Fruit fly (Drosophila melanogaster): Measurements from ENCODE around the gene mtSSB.

The mtSSB gene

DNA sequence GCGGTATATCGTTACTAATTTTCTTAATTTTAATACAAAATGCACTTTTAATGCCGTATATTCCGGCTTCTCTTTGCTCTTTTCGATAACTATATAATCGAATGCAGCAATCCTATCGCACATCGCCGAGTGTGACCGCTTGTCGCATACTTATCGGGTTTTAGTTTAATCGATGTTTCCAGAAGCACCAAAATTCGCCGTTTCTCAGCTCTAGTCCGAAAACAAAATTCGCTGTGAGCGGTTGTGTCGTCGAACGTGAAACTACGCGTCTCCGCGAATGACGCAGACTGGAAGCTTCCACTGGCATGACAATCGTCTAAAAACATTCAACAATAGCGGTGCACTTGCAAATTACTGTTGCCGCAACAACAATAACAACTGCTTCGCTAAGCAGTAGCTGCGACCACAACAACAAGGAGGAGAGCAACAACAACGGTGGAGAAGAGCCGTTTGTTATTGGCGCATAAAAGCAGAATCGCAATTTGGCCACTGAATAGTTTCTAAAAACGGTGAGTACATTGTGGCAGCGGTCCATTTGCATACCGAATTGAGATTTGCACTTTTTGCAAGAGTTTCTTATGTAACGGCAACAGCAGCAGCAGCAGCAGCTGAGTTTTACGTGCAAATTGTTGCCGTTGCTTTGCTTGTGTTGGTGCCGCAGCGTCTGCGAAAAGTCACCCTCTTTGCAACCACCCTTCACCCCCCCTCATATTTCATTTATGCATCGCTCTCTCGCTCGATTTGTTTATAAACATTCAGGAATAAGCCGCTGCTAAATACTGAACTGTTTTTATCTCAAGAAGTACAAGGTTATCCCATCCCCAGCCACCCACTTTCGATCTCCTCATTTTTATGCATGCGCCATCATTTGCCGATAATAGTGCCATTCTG is 18.0 kb downstream of the mtSSB start, which contains the start of gene sra (continued):
- TF ChIP-seq Doc3 (GFP tag; IDR thresholded peaks at IDR 0.05; ENCODE audit: partially characterized antibody), result peak; percentile 93
- TF ChIP-seq CG9817 (tag; optimal IDR thresholded peaks at IDR 0.05), result no peak
- no peak for TF ChIP-seq Hr3 (GFP tag; optimal IDR thresholded peaks at IDR 0.05)
- TF ChIP-seq CG13123 (GFP tag; optimal IDR thresholded peaks at IDR 0.05), result no peak
- TF ChIP-seq CG6175 (GFP tag; IDR thresholded peaks at IDR 0.05), result no peak
- TF ChIP-seq CG17802 (tag; optimal IDR thresholded peaks at IDR 0.05), result no peak
- peak; percentile 52; the same call in 1 of the 2 replicates for TF ChIP-seq CG16779 (GFP tag; IDR thresholded peaks at IDR 0.05)
- TF ChIP-seq CG4707 (GFP tag; optimal IDR thresholded peaks at IDR 0.05), result no peak
- TF ChIP-seq lab (GFP tag; optimal IDR thresholded peaks at IDR 0.05), result peak; percentile 45
- TF ChIP-seq CG14965 (GFP tag; optimal IDR thresholded peaks at IDR 0.05; ENCODE audit: borderline replicate concordance), result no peak
- TF ChIP-seq Lim3 (GFP tag; IDR thresholded peaks at IDR 0.05), result no peak
- no peak for TF ChIP-seq ftz-f1 (GFP tag; optimal IDR thresholded peaks at IDR 0.05)
- TF ChIP-seq Deaf1 (tag; optimal IDR thresholded peaks at IDR 0.05), result peak; percentile 23
- TF ChIP-seq HLH4C (GFP tag; IDR thresholded peaks at IDR 0.05; ENCODE audit: partially characterized antibody), result peak; percentile 98
- TF ChIP-seq ab (GFP tag; optimal IDR thresholded peaks at IDR 0.05), result no peak
- no peak for TF ChIP-seq Tbp (GFP tag; optimal IDR thresholded peaks at IDR 0.05)
- TF ChIP-seq CG3281 (GFP tag; optimal IDR thresholded peaks at IDR 0.05), result peak; percentile 22
- no peak for TF ChIP-seq pros (GFP tag; optimal IDR thresholded peaks at IDR 0.05)
- peak; percentile 1 for TF ChIP-seq CG13296 (GFP tag; optimal IDR thresholded peaks at IDR 0.05)
- TF ChIP-seq CG31224 (GFP tag; IDR thresholded peaks at IDR 0.05), result no peak
- no peak for TF ChIP-seq Trl (optimal IDR thresholded peaks at IDR 0.05)
- peak; percentile 49 for TF ChIP-seq Trl (GFP tag; optimal IDR thresholded peaks at IDR 0.05)
- peak; percentile 94 for TF ChIP-seq Med (GFP tag)
- TF ChIP-seq Lhr (GFP tag; optimal IDR thresholded peaks at IDR 0.05), result peak; percentile 5
- TF ChIP-seq sim (GFP tag; IDR thresholded peaks at IDR 0.05), result no peak
- no peak for TF ChIP-seq Hey (tag; optimal IDR thresholded peaks at IDR 0.05)
- TF ChIP-seq tup (GFP tag; optimal IDR thresholded peaks at IDR 0.05), result no peak
- no peak for TF ChIP-seq HLH54F (GFP tag; optimal IDR thresholded peaks at IDR 0.05)
- TF ChIP-seq yki (optimal IDR thresholded peaks at IDR 0.05), result no peak
- TF ChIP-seq mirr (GFP tag; optimal IDR thresholded peaks at IDR 0.05), result peak; percentile 34
- TF ChIP-seq chinmo (GFP tag; IDR thresholded peaks at IDR 0.05; ENCODE audit: partially characterized antibody), result peak; percentile 98
- TF ChIP-seq bigmax (GFP tag; optimal IDR thresholded peaks at IDR 0.05), result peak; percentile 61
- TF ChIP-seq Six4 (GFP tag; optimal IDR thresholded peaks at IDR 0.05), result no peak
- no peak for TF ChIP-seq salm (tag; optimal IDR thresholded peaks at IDR 0.05)
- TF ChIP-seq gcm (GFP tag; optimal IDR thresholded peaks at IDR 0.05), result no peak
- peak; percentile 3 for TF ChIP-seq CG8290 (GFP tag; optimal IDR thresholded peaks at IDR 0.05)
- peak in 1 of 2 experiments; percentile 80 for TF ChIP-seq CG8290 (tag; optimal IDR thresholded peaks at IDR 0.05)
- no peak for TF ChIP-seq BtbVII (GFP tag; optimal IDR thresholded peaks at IDR 0.05)
- peak; percentile 14 for TF ChIP-seq D19A (tag; optimal IDR thresholded peaks at IDR 0.05)
- TF ChIP-seq Gug (GFP tag; IDR thresholded peaks at IDR 0.05), result 0 out of 4 replicates have a peak, but pooled peaks have one; percentile 7
- TF ChIP-seq CG9727 (GFP tag; optimal IDR thresholded peaks at IDR 0.05), result peak; percentile 39
- TF ChIP-seq tll (GFP tag; optimal IDR thresholded peaks at IDR 0.05), result no peak
- peak; percentile 54 for TF ChIP-seq nmo (GFP tag; optimal IDR thresholded peaks at IDR 0.05)
- peak; percentile 47 for TF ChIP-seq Side (GFP tag; optimal IDR thresholded peaks at IDR 0.05)
- no peak for TF ChIP-seq GATAe (GFP tag; conservative IDR thresholded peaks at IDR 0.05)
- peak in 1 of 2 experiments; percentile 7 for TF ChIP-seq chif (GFP tag; optimal IDR thresholded peaks at IDR 0.05)
- peak; percentile 97 for TF ChIP-seq CG11560 (tag; IDR thresholded peaks at IDR 0.05)
- no peak for TF ChIP-seq Sox100B (GFP tag; optimal IDR thresholded peaks at IDR 0.05)
- peak; percentile 78 for TF ChIP-seq CG11504 (tag; optimal IDR thresholded peaks at IDR 0.05)

All from whole organism, embryonic.